Fruit fly (Drosophila melanogaster) whole organism, embryonic: ENCODE results near the gene mon2.
A peak's percentile ranks its signal among the peaks of the same experiment; 100 is the strongest.

ENCODE experiments used
- CG1024 ChIP-seq: fragments of 200-800 bp; sonication (Bioruptor generic); IDR thresholded peaks from 2 replicates; pipeline ENCODE4 v1.3.6; 2022; ENCODE audit warnings: missing biosample characterization, missing genetic modification characterization
- CG10366 ChIP-seq: fragments of 200-800 bp; sonication (Bioruptor generic); IDR thresholded peaks from 2 replicates; pipeline ENCODE4 v1.3.6; 2022; ENCODE audit warnings: missing biosample characterization, missing genetic modification characterization
- CG12155 ChIP-seq: fragments of 200-800 bp; sonication (Bioruptor generic); optimal IDR thresholded peaks from 3 replicates; lab custom pipeline; 2016; ENCODE audit warnings: missing biosample characterization, missing genetic modification characterization
- CG12391 ChIP-seq: fragments of 200-800 bp; sonication (Bioruptor generic); optimal IDR thresholded peaks from 3 replicates; lab custom pipeline; 2018; ENCODE audit warnings: missing biosample characterization, mild to moderate bottlenecking, missing genetic modification characterization, moderate library complexity
- CG12659 ChIP-seq: fragments of 200-800 bp; sonication (Bioruptor generic); optimal IDR thresholded peaks from 3 replicates; lab custom pipeline; 2017; ENCODE audit warnings: mild to moderate bottlenecking, missing biosample characterization, missing genetic modification reagents, missing genetic modification characterization
- CG14667 ChIP-seq: fragments of 200-800 bp; sonication (Bioruptor generic); IDR thresholded peaks from 2 replicates; pipeline ENCODE4 v1.3.6; 2022; ENCODE audit warnings: missing biosample characterization, missing genetic modification characterization
- CG15269 ChIP-seq: fragments of 200-800 bp; sonication (Bioruptor generic); optimal IDR thresholded peaks from 2 replicates; lab custom pipeline; 2018; ENCODE audit warnings: missing biosample characterization, mild to moderate bottlenecking, missing genetic modification characterization, moderate library complexity
- CG15601 ChIP-seq: fragments of 200-800 bp; sonication (Bioruptor generic); optimal IDR thresholded peaks from 3 replicates; lab custom pipeline; 2019; ENCODE audit warnings: missing biosample characterization, mild to moderate bottlenecking, missing genetic modification characterization, moderate library complexity
- CG16815 ChIP-seq: fragments of 200-800 bp; sonication (Bioruptor generic); optimal IDR thresholded peaks from 3 replicates; lab custom pipeline; 2017; ENCODE audit warnings: missing biosample characterization, mild to moderate bottlenecking, missing genetic modification characterization
- CG18476 ChIP-seq: fragments of 200-800 bp; sonication (Bioruptor generic); optimal IDR thresholded peaks from 2 replicates; lab custom pipeline; 2016; ENCODE audit warnings: missing biosample characterization, mild to moderate bottlenecking, missing genetic modification characterization
- CG2199 ChIP-seq: fragments of 200-800 bp; sonication (Bioruptor generic); IDR thresholded peaks from 3 replicates; pipeline ENCODE4 v1.3.6; 2022; ENCODE audit warnings: missing biosample characterization, missing genetic modification characterization
- CG2202 ChIP-seq: fragments of 200-800 bp; sonication (Bioruptor generic); optimal IDR thresholded peaks from 2 replicates; lab custom pipeline; 2018; ENCODE audit warnings: missing biosample characterization, mild to moderate bottlenecking, missing genetic modification characterization
- CG31365 ChIP-seq: fragments of 200-800 bp; sonication (Bioruptor generic); optimal IDR thresholded peaks from 2 replicates; lab custom pipeline; 2018; ENCODE audit warnings: missing biosample characterization, mild to moderate bottlenecking, missing genetic modification characterization
- CG32767 ChIP-seq: fragments of 200-800 bp; sonication (Bioruptor generic); IDR thresholded peaks from 2 replicates; pipeline ENCODE4 v1.3.6; 2022; ENCODE audit warnings: missing biosample characterization, missing genetic modification characterization
- CG33557 ChIP-seq: fragments of 200-800 bp; sonication (Bioruptor generic); optimal IDR thresholded peaks from 2 replicates; lab custom pipeline; 2019; ENCODE audit warnings: missing biosample characterization, mild to moderate bottlenecking, missing genetic modification characterization, moderate library complexity
- CG43689 ChIP-seq: fragments of 200-800 bp; sonication (Bioruptor generic); IDR thresholded peaks from 2 replicates; pipeline ENCODE4 v1.3.6; 2022; ENCODE audit warnings: missing biosample characterization, missing genetic modification characterization
- CG4617 ChIP-seq: fragments of 200-800 bp; sonication (Bioruptor generic); optimal IDR thresholded peaks from 3 replicates; lab custom pipeline; 2016; ENCODE audit warnings: missing biosample characterization, missing genetic modification characterization, borderline replicate concordance
- CG6654 ChIP-seq: fragments of 200-800 bp; sonication (Bioruptor generic); optimal IDR thresholded peaks from 2 replicates; lab custom pipeline; 2017; ENCODE audit warnings: missing biosample characterization, mild to moderate bottlenecking, missing genetic modification characterization
- CG8765 ChIP-seq: fragments of 200-800 bp; sonication (Bioruptor generic); IDR thresholded peaks from 2 replicates; pipeline ENCODE4 v1.3.6; 2022; ENCODE audit warnings: missing biosample characterization, missing genetic modification characterization
- CG9215 ChIP-seq: fragments of 200-800 bp; sonication (Bioruptor generic); IDR thresholded peaks from 2 replicates; pipeline ENCODE4 v1.3.6; 2022; ENCODE audit warnings: missing biosample characterization, missing genetic modification characterization
- CG9932 ChIP-seq: fragments of 200-800 bp; sonication (Bioruptor generic); IDR thresholded peaks from 2 replicates; pipeline ENCODE4 v1.3.6; 2022; ENCODE audit warnings: missing biosample characterization, missing genetic modification characterization
- CHES-1-like ChIP-seq: fragments of 200-800 bp; sonication (Bioruptor generic); optimal IDR thresholded peaks from 2 replicates; lab custom pipeline; 2016; ENCODE audit warnings: missing biosample characterization, missing genetic modification characterization
- Dad ChIP-seq: fragments of 200-800 bp; sonication (Bioruptor generic); optimal IDR thresholded peaks from 3 replicates; lab custom pipeline; 2016; ENCODE audit warnings: missing biosample characterization, missing genetic modification characterization
- ERR ChIP-seq: fragments of 200-800 bp; sonication (Bioruptor generic); optimal IDR thresholded peaks from 2 replicates; lab custom pipeline; 2016; ENCODE audit warnings: missing biosample characterization, missing genetic modification characterization
- H2.0 ChIP-seq: fragments of 200-800 bp; sonication (Bioruptor generic); IDR thresholded peaks from 2 replicates; pipeline ENCODE4 v1.3.6; 2022; ENCODE audit warnings: missing biosample characterization, missing genetic modification characterization
- Hr3 ChIP-seq: fragments of 200-800 bp; sonication (Bioruptor generic); optimal IDR thresholded peaks from 3 replicates; lab custom pipeline; 2016; ENCODE audit warnings: missing biosample characterization, missing genetic modification characterization
- Hsf ChIP-seq: fragments of 200-800 bp; sonication (Bioruptor generic); optimal IDR thresholded peaks from 3 replicates; lab custom pipeline; 2016; ENCODE audit warnings: missing biosample characterization, missing genetic modification characterization
- Med ChIP-seq: fragments of 200-800 bp; sonication (Bioruptor generic); peaks from one replicate; lab custom pipeline; 2016; ENCODE audit warnings: missing biosample characterization, missing genetic modification characterization, mild to moderate bottlenecking, inconsistent platforms, moderate library complexity
- Mrtf ChIP-seq: fragments of 200-800 bp; sonication (Bioruptor generic); IDR thresholded peaks from 3 replicates; pipeline ENCODE4 v1.3.6; 2022; ENCODE audit warnings: missing biosample characterization, missing genetic modification characterization
- Oaz ChIP-seq: fragments of 200-800 bp; sonication (Bioruptor generic); IDR thresholded peaks from 2 replicates; pipeline ENCODE4 v1.3.6; 2022; ENCODE audit warnings: missing biosample characterization, missing genetic modification characterization
- Ptx1 ChIP-seq: fragments of 200-800 bp; sonication (Bioruptor generic); IDR thresholded peaks from 2 replicates; pipeline ENCODE4 v1.3.6; 2022; ENCODE audit warnings: missing biosample characterization, missing genetic modification characterization
- aop ChIP-seq: fragments of 200-800 bp; sonication (Bioruptor generic); IDR thresholded peaks from 2 replicates; pipeline ENCODE4 v1.3.6; 2022; ENCODE audit warnings: missing biosample characterization, missing genetic modification characterization
- ase ChIP-seq: fragments of 200-800 bp; sonication (Bioruptor generic); IDR thresholded peaks from 3 replicates; pipeline ENCODE4 v1.3.6; 2022; ENCODE audit warnings: missing biosample characterization, missing genetic modification characterization
- cas ChIP-seq: fragments of 200-800 bp; sonication (Bioruptor generic); IDR thresholded peaks from 2 replicates; pipeline ENCODE4 v1.3.6; 2022; ENCODE audit warnings: missing biosample characterization, missing genetic modification characterization
- caup ChIP-seq: fragments of 200-800 bp; sonication (Bioruptor generic); optimal IDR thresholded peaks from 3 replicates; lab custom pipeline; 2017; ENCODE audit warnings: missing biosample characterization, mild to moderate bottlenecking, missing genetic modification characterization, moderate library complexity; ENCODE audit not compliant: severe bottlenecking
- cg ChIP-seq: fragments of 200-800 bp; sonication (Bioruptor generic); optimal IDR thresholded peaks from 3 replicates; lab custom pipeline; 2019; ENCODE audit warnings: missing biosample characterization, mild to moderate bottlenecking, missing genetic modification characterization, moderate library complexity
- dmrt11E ChIP-seq: fragments of 200-800 bp; sonication (Bioruptor generic); optimal IDR thresholded peaks from 3 replicates; lab custom pipeline; 2018; ENCODE audit warnings: missing biosample characterization, mild to moderate bottlenecking, missing genetic modification characterization, moderate library complexity
- fd64A ChIP-seq: fragments of 200-800 bp; sonication (Bioruptor generic); optimal IDR thresholded peaks from 3 replicates; lab custom pipeline; 2018; ENCODE audit warnings: missing biosample characterization, mild to moderate bottlenecking, missing genetic modification characterization
- fu2 ChIP-seq: fragments of 200-800 bp; sonication (Bioruptor generic); optimal IDR thresholded peaks from 2 replicates; lab custom pipeline; 2016; ENCODE audit warnings: missing biosample characterization, missing genetic modification characterization
- grn ChIP-seq: fragments of 200-800 bp; sonication (Bioruptor generic); optimal IDR thresholded peaks from 3 replicates; lab custom pipeline; 2017; ENCODE audit warnings: missing biosample characterization, missing genetic modification characterization
- her ChIP-seq: fragments of 200-800 bp; sonication (Bioruptor generic); optimal IDR thresholded peaks from 2 replicates; lab custom pipeline; 2016; ENCODE audit warnings: missing biosample characterization, missing genetic modification characterization
- inv ChIP-seq: fragments of 200-800 bp; sonication (Bioruptor generic); IDR thresholded peaks from 2 replicates; pipeline ENCODE4 v1.3.6; 2022; ENCODE audit warnings: missing biosample characterization, missing genetic modification characterization; ENCODE audit not compliant: partially characterized antibody
- lab ChIP-seq: fragments of 200-800 bp; sonication (Bioruptor generic); optimal IDR thresholded peaks from 3 replicates; lab custom pipeline; 2017; ENCODE audit warnings: missing biosample characterization, missing genetic modification characterization, mild to moderate bottlenecking, moderate library complexity, missing genetic modification reagents
- tll ChIP-seq, 2 experiments: fragments of 200-800 bp in 1 of 2; fragments of >200 bp in 1 of 2; sonication (Bioruptor generic) in 1 of 2; optimal IDR thresholded peaks; 2 replicates each; lab custom pipeline; 2017 to 2019; ENCODE audit warnings: missing biosample characterization in 2 of 2, missing genetic modification characterization in 2 of 2, mild to moderate bottlenecking in 1 of 2, moderate library complexity in 1 of 2
- tx ChIP-seq: fragments of 200-800 bp; sonication (Bioruptor generic); optimal IDR thresholded peaks from 2 replicates; lab custom pipeline; 2016; ENCODE audit warnings: missing biosample characterization, missing genetic modification characterization
- unpg ChIP-seq: fragments of 200-800 bp; sonication (Bioruptor generic); optimal IDR thresholded peaks from 3 replicates; lab custom pipeline; 2018; ENCODE audit warnings: missing biosample characterization, mild to moderate bottlenecking, missing genetic modification characterization, moderate library complexity
- wek ChIP-seq: fragments of 200-800 bp; sonication (Bioruptor generic); optimal IDR thresholded peaks from 3 replicates; lab custom pipeline; 2018; ENCODE audit warnings: missing biosample characterization, mild to moderate bottlenecking, missing genetic modification characterization, moderate library complexity
- wor ChIP-seq: fragments of 200-800 bp; sonication (Bioruptor generic); IDR thresholded peaks from 2 replicates; pipeline ENCODE4 v1.3.6; 2022; ENCODE audit warnings: missing biosample characterization, missing genetic modification characterization
- zen ChIP-seq: fragments of 200-800 bp; sonication (Bioruptor generic); optimal IDR thresholded peaks from 3 replicates; lab custom pipeline; 2018; ENCODE audit warnings: missing biosample characterization, mild to moderate bottlenecking, missing genetic modification characterization, moderate library complexity
- zfh1 ChIP-seq: fragments of 200-800 bp; sonication (Bioruptor generic); IDR thresholded peaks from 3 replicates; pipeline ENCODE4 v1.3.6; 2022; ENCODE audit warnings: missing biosample characterization, missing genetic modification characterization

The mon2 gene

dm6 chr2L:8082692-8083412 is 41.0 kb downstream of the mon2 start, which contains the start of gene Mcr (continued):
- no peak for TF ChIP-seq caup
- TF ChIP-seq CG32767: no peak
- TF ChIP-seq zfh1 (GFP tag; lab: Robert Waterston, UW): no peak; the same call in 2 of the 3 replicates
- no peak for TF ChIP-seq CG9215 (GFP tag; lab: Robert Waterston, UW)
- no peak for TF ChIP-seq cas (GFP tag; lab: Robert Waterston, UW)
- no peak for TF ChIP-seq lab
- TF ChIP-seq CG10366 (GFP tag; lab: Robert Waterston, UW): no peak
- peak; percentile 68 for TF ChIP-seq Med
- no peak for TF ChIP-seq zen (tag; lab: Kevin White, UChicago)
- no peak for TF ChIP-seq CG4617 (GFP tag; lab: Kevin White, UChicago)
- no peak for TF ChIP-seq CG31365 (tag; lab: Kevin White, UChicago)
- no peak for TF ChIP-seq wor (GFP tag; lab: Robert Waterston, UW)
- TF ChIP-seq aop (GFP tag; lab: Robert Waterston, UW): no peak
- no peak for TF ChIP-seq fd64A (GFP tag; lab: Kevin White, UChicago)
- peak; percentile 10 for TF ChIP-seq tx
- TF ChIP-seq H2.0 (GFP tag; lab: Robert Waterston, UW): 0 out of 2 replicates have a peak, but pooled peaks have one; percentile 2
- no peak for TF ChIP-seq ase (GFP tag; lab: Robert Waterston, UW)
- no peak for TF ChIP-seq CG33557 (GFP tag; lab: Kevin White, UChicago)
- TF ChIP-seq CHES-1-like (GFP tag; lab: Kevin White, UChicago): no peak
- TF ChIP-seq wek: no peak
- 0 out of 2 replicates have a peak, but pooled peaks have one; percentile 26 for TF ChIP-seq Ptx1 (GFP tag; lab: Robert Waterston, UW)
- TF ChIP-seq CG15601 (tag; lab: Kevin White, UChicago): no peak
- TF ChIP-seq Dad: no peak
- TF ChIP-seq Hr3 (GFP tag; lab: Kevin White, UChicago): no peak
- TF ChIP-seq CG43689 (GFP tag; lab: Robert Waterston, UW): no peak
- TF ChIP-seq CG15269 (tag; lab: Kevin White, UChicago): no peak
- no peak for TF ChIP-seq cg (GFP tag; lab: Kevin White, UChicago)
- TF ChIP-seq CG8765 (GFP tag; lab: Robert Waterston, UW): no peak
- peak; percentile 19 for TF ChIP-seq Hsf (GFP tag; lab: Kevin White, UChicago)
- TF ChIP-seq Oaz (GFP tag; lab: Robert Waterston, UW): no peak
- TF ChIP-seq CG6654 (GFP tag; lab: Kevin White, UChicago): no peak
- no peak for TF ChIP-seq unpg (GFP tag; lab: Kevin White, UChicago)
- peak; percentile 62 for TF ChIP-seq CG12659 (GFP tag; lab: Kevin White, UChicago)
- TF ChIP-seq CG12391 (tag; lab: Kevin White, UChicago): peak; percentile 31
- peak; percentile 35; the same call in 1 of the 2 replicates for TF ChIP-seq inv
- no peak for TF ChIP-seq CG14667 (GFP tag; lab: Robert Waterston, UW)
- TF ChIP-seq ERR (GFP tag; lab: Kevin White, UChicago): no peak
- TF ChIP-seq Mrtf (GFP tag; lab: Robert Waterston, UW): no peak
- TF ChIP-seq grn (GFP tag; lab: Kevin White, UChicago): no peak
- no peak for TF ChIP-seq her (GFP tag; lab: Kevin White, UChicago)
- TF ChIP-seq CG1024 (GFP tag; lab: Robert Waterston, UW): no peak
- TF ChIP-seq CG2199 (GFP tag; lab: Robert Waterston, UW): no peak
- peak; percentile 52; the same call in 1 of the 2 replicates for TF ChIP-seq CG9932 (GFP tag; lab: Robert Waterston, UW)
- no peak for TF ChIP-seq CG2202 (tag; lab: Kevin White, UChicago)
- TF ChIP-seq dmrt11E: no peak
- no peak for TF ChIP-seq CG16815 (GFP tag; lab: Kevin White, UChicago)
- TF ChIP-seq fu2: no peak
- no peak for TF ChIP-seq tll (GFP tag; optimal IDR thresholded peaks at IDR 0.05; lab: Kevin White, UChicago)
- no peak for TF ChIP-seq CG12155
- peak; percentile 38 for TF ChIP-seq CG18476 (GFP tag; lab: Kevin White, UChicago)
